Fruit fly (Drosophila melanogaster) whole organism, prepupa: ENCODE data around the gene CG33270.
A peak's percentile ranks its signal among the peaks of the same experiment; 100 is the strongest.

Source experiments
- Blimp-1 ChIP-seq: fragments of 200-800 bp; sonication (Bioruptor generic); optimal IDR thresholded peaks from 3 replicates; lab custom pipeline; 2017; ENCODE audit warnings: missing biosample characterization, missing genetic modification characterization, mild to moderate bottlenecking, moderate library complexity, missing genetic modification reagents
- CG10631 ChIP-seq: fragments of 200-800 bp; sonication (Bioruptor generic); optimal IDR thresholded peaks from 2 replicates; lab custom pipeline; 2016; ENCODE audit warnings: missing biosample characterization, missing genetic modification characterization
- CG10669 ChIP-seq: fragments of 200-800 bp; sonication (Bioruptor generic); optimal IDR thresholded peaks from 3 replicates; lab custom pipeline; 2018; ENCODE audit warnings: missing biosample characterization, mild to moderate bottlenecking, missing genetic modification characterization, moderate library complexity
- CG11294 ChIP-seq: fragments of 200-800 bp; sonication (Bioruptor generic); IDR thresholded peaks from 2 replicates; pipeline ENCODE4 v1.3.6; 2022; ENCODE audit warnings: missing biosample characterization, missing genetic modification characterization
- CG11762 ChIP-seq: fragments of 200-800 bp; sonication (Bioruptor generic); optimal IDR thresholded peaks from 3 replicates; lab custom pipeline; 2016; ENCODE audit warnings: missing biosample characterization, missing genetic modification characterization; ENCODE audit not compliant: insufficient read depth
- CG15336 ChIP-seq: fragments of 200-800 bp; sonication (Bioruptor generic); IDR thresholded peaks from 2 replicates; pipeline ENCODE4 v1.3.6; 2022; ENCODE audit warnings: missing biosample characterization, missing genetic modification characterization
- CG3032 ChIP-seq: fragments of 200-800 bp; optimal IDR thresholded peaks from 2 replicates; lab custom pipeline; 2019; ENCODE audit warnings: missing biosample characterization, mild to moderate bottlenecking, missing genetic modification characterization, moderate library complexity
- CG31627 ChIP-seq: fragments of 200-800 bp; sonication (Bioruptor generic); optimal IDR thresholded peaks from 3 replicates; lab custom pipeline; 2016; ENCODE audit warnings: missing biosample characterization, missing genetic modification characterization
- CG32006 ChIP-seq: fragments of 200-800 bp; sonication (Bioruptor generic); optimal IDR thresholded peaks from 3 replicates; lab custom pipeline; 2017; ENCODE audit warnings: missing biosample characterization, mild to moderate bottlenecking, missing genetic modification characterization
- CG34406 ChIP-seq: fragments of 200-800 bp; sonication (Bioruptor generic); optimal IDR thresholded peaks from 3 replicates; lab custom pipeline; 2016; ENCODE audit warnings: missing biosample characterization, missing genetic modification characterization
- CG3919 ChIP-seq: fragments of 200-800 bp; sonication (Bioruptor generic); optimal IDR thresholded peaks from 3 replicates; lab custom pipeline; 2016; ENCODE audit warnings: missing biosample characterization, missing genetic modification characterization
- CG4318 ChIP-seq: fragments of 200-800 bp; sonication (Bioruptor generic); optimal IDR thresholded peaks from 3 replicates; lab custom pipeline; 2017; ENCODE audit warnings: missing biosample characterization, mild to moderate bottlenecking, missing genetic modification characterization
- CG6163 ChIP-seq: fragments of 200-800 bp; sonication (Bioruptor generic); IDR thresholded peaks from 3 replicates; pipeline ENCODE4 v1.3.6; 2022; ENCODE audit warnings: missing biosample characterization, missing genetic modification characterization
- CG6792 ChIP-seq: fragments of 200-800 bp; sonication (Bioruptor generic); optimal IDR thresholded peaks from 3 replicates; lab custom pipeline; 2016; ENCODE audit warnings: missing biosample characterization, missing genetic modification characterization
- CG7368 ChIP-seq: fragments of 200-800 bp; sonication (Bioruptor generic); optimal IDR thresholded peaks from 3 replicates; lab custom pipeline; 2016; ENCODE audit warnings: missing biosample characterization, missing genetic modification characterization
- CG8119 ChIP-seq: fragments of 200-800 bp; sonication (Bioruptor generic); IDR thresholded peaks from 3 replicates; pipeline ENCODE4 v1.3.6; 2022; ENCODE audit warnings: missing biosample characterization, missing genetic modification characterization
- CG8319 ChIP-seq: fragments of 200-800 bp; sonication (Bioruptor generic); optimal IDR thresholded peaks from 3 replicates; lab custom pipeline; 2016; ENCODE audit warnings: missing biosample characterization, missing genetic modification characterization
- CG8632 ChIP-seq: fragments of 200-800 bp; sonication (Bioruptor generic); optimal IDR thresholded peaks from 3 replicates; lab custom pipeline; 2016; ENCODE audit warnings: missing biosample characterization, missing genetic modification characterization
- CG9139 ChIP-seq: fragments of 200-800 bp; sonication (Bioruptor generic); optimal IDR thresholded peaks from 3 replicates; lab custom pipeline; 2017; ENCODE audit warnings: missing biosample characterization, mild to moderate bottlenecking, missing genetic modification characterization
- Eip75B ChIP-seq: fragments of 200-800 bp; sonication (Bioruptor generic); optimal IDR thresholded peaks from 3 replicates; lab custom pipeline; 2016; ENCODE audit warnings: missing biosample characterization, missing genetic modification characterization
- Eip78C ChIP-seq: fragments of 200-800 bp; sonication (Bioruptor generic); peaks from one replicate; lab custom pipeline; 2016; ENCODE audit warnings: missing biosample characterization, missing genetic modification characterization
- Eip93F ChIP-seq: fragments of 200-800 bp; sonication (Bioruptor generic); optimal IDR thresholded peaks from 2 replicates; lab custom pipeline; 2016; ENCODE audit warnings: missing biosample characterization, mild to moderate bottlenecking, missing genetic modification characterization
- Ets21C ChIP-seq: fragments of 200-800 bp; sonication (Bioruptor generic); optimal IDR thresholded peaks from 3 replicates; lab custom pipeline; 2016; ENCODE audit warnings: missing biosample characterization, missing genetic modification characterization
- Ets96B ChIP-seq: fragments of 200-800 bp; optimal IDR thresholded peaks from 2 replicates; lab custom pipeline; 2019; ENCODE audit warnings: missing biosample characterization, mild to moderate bottlenecking, missing genetic modification characterization, moderate library complexity
- Gug ChIP-seq: fragments of 200-800 bp; sonication (Bioruptor generic); IDR thresholded peaks from 2 replicates; pipeline ENCODE4 v1.3.6; 2022; ENCODE audit warnings: missing biosample characterization, missing genetic modification characterization
- Hr4 ChIP-seq: fragments of 200-800 bp; sonication (Bioruptor generic); optimal IDR thresholded peaks from 3 replicates; lab custom pipeline; 2016; ENCODE audit warnings: missing biosample characterization, missing genetic modification characterization
- Lpt ChIP-seq: fragments of 200-800 bp; sonication (Bioruptor generic); optimal IDR thresholded peaks from 3 replicates; lab custom pipeline; 2016; ENCODE audit warnings: missing biosample characterization, missing genetic modification characterization
- Met ChIP-seq: fragments of 200-800 bp; sonication (Bioruptor generic); optimal IDR thresholded peaks from 3 replicates; lab custom pipeline; 2016; ENCODE audit warnings: missing biosample characterization, missing genetic modification characterization
- OdsH ChIP-seq: fragments of 200-800 bp; sonication (Bioruptor generic); optimal IDR thresholded peaks from 3 replicates; lab custom pipeline; 2016; ENCODE audit warnings: missing biosample characterization, missing genetic modification characterization
- Smox ChIP-seq: fragments of 200-800 bp; sonication (Bioruptor generic); optimal IDR thresholded peaks from 3 replicates; lab custom pipeline; 2016; ENCODE audit warnings: missing biosample characterization, missing genetic modification characterization
- Sox102F ChIP-seq: fragments of 200-800 bp; sonication (Bioruptor generic); optimal IDR thresholded peaks from 2 replicates; lab custom pipeline; 2016; ENCODE audit warnings: missing biosample characterization, mild to moderate bottlenecking, missing genetic modification characterization
- Sox14 ChIP-seq: fragments of 200-800 bp; sonication (Bioruptor generic); optimal IDR thresholded peaks from 3 replicates; lab custom pipeline; 2016; ENCODE audit warnings: missing biosample characterization, missing genetic modification characterization
- Sox15 ChIP-seq: fragments of 200-800 bp; sonication (Bioruptor generic); optimal IDR thresholded peaks from 3 replicates; lab custom pipeline; 2016; ENCODE audit warnings: missing biosample characterization, missing genetic modification characterization
- acj6 ChIP-seq: fragments of 200-800 bp; sonication (Bioruptor generic); optimal IDR thresholded peaks from 3 replicates; lab custom pipeline; 2016; ENCODE audit warnings: missing biosample characterization, missing genetic modification characterization
- dac ChIP-seq: fragments of 200-800 bp; sonication (Bioruptor generic); optimal IDR thresholded peaks from 2 replicates; lab custom pipeline; 2017; ENCODE audit warnings: missing biosample characterization, mild to moderate bottlenecking, missing genetic modification characterization
- dsx ChIP-seq: fragments of 200-800 bp; optimal IDR thresholded peaks from 3 replicates; lab custom pipeline; 2019; ENCODE audit warnings: missing biosample characterization, mild to moderate bottlenecking, missing genetic modification characterization, moderate library complexity; ENCODE audit not compliant: poor library complexity, severe bottlenecking
- eg ChIP-seq: fragments of 200-800 bp; sonication (Bioruptor generic); IDR thresholded peaks from 3 replicates; pipeline ENCODE4 v1.3.6; 2022; ENCODE audit warnings: missing biosample characterization, missing genetic modification characterization
- esn ChIP-seq: fragments of 200-800 bp; sonication (Bioruptor generic); optimal IDR thresholded peaks from 2 replicates; lab custom pipeline; 2016; ENCODE audit warnings: missing biosample characterization, mild to moderate bottlenecking, missing genetic modification characterization, moderate library complexity
- fd59A ChIP-seq: fragments of 200-800 bp; sonication (Bioruptor generic); optimal IDR thresholded peaks from 2 replicates; lab custom pipeline; 2017; ENCODE audit warnings: missing biosample characterization, mild to moderate bottlenecking, missing genetic modification characterization, missing genetic modification reagents
- fkh ChIP-seq: fragments of 200-800 bp; sonication (Bioruptor generic); optimal IDR thresholded peaks from 3 replicates; lab custom pipeline; 2017; ENCODE audit warnings: missing biosample characterization, mild to moderate bottlenecking, missing genetic modification characterization, moderate library complexity
- lz ChIP-seq: fragments of 200-800 bp; sonication (Bioruptor generic); optimal IDR thresholded peaks from 3 replicates; lab custom pipeline; 2016; ENCODE audit warnings: missing biosample characterization, missing genetic modification characterization
- net ChIP-seq: fragments of 200-800 bp; sonication (Bioruptor generic); optimal IDR thresholded peaks from 3 replicates; lab custom pipeline; 2016; ENCODE audit warnings: missing biosample characterization, missing genetic modification characterization
- pdm3 ChIP-seq: fragments of 200-800 bp; sonication (Bioruptor generic); optimal IDR thresholded peaks from 3 replicates; lab custom pipeline; 2016; ENCODE audit warnings: missing biosample characterization, missing genetic modification characterization
- spab ChIP-seq: fragments of 200-800 bp; sonication (Bioruptor generic); optimal IDR thresholded peaks from 2 replicates; lab custom pipeline; 2017; ENCODE audit warnings: missing biosample characterization, mild to moderate bottlenecking, missing genetic modification characterization, missing genetic modification reagents
- ss ChIP-seq, 2 experiments: fragments of 200-800 bp; sonication (Bioruptor generic); optimal IDR thresholded peaks; 2 replicates in 1 of 2; 3 replicates in 1 of 2; lab custom pipeline; 2017 to 2018; ENCODE audit warnings: mild to moderate bottlenecking in 2 of 2, missing biosample characterization in 2 of 2, missing genetic modification characterization in 2 of 2, moderate library complexity in 1 of 2
- svp ChIP-seq: fragments of 200-800 bp; sonication (Bioruptor generic); peaks from one replicate; lab custom pipeline; 2016; ENCODE audit warnings: missing biosample characterization, missing genetic modification characterization

CG33270 gene

dm6 chr3L:11599255-11599654, 20.8 kb upstream of the CG33270 start (continued):
- no peak for TF ChIP-seq CG10669
- TF ChIP-seq Met, result no peak
- TF ChIP-seq CG9139 (GFP tag; lab: Kevin White, UChicago), result no peak
- TF ChIP-seq fd59A (GFP tag; lab: Kevin White, UChicago), result no peak
- TF ChIP-seq fkh (GFP tag; lab: Kevin White, UChicago), result no peak
- TF ChIP-seq acj6, result peak; percentile 40
- no peak for TF ChIP-seq CG31627 (GFP tag; lab: Kevin White, UChicago)
- TF ChIP-seq CG34406, result peak; percentile 45
- TF ChIP-seq CG8119 (GFP tag; lab: Robert Waterston, UW), result peak; percentile 61
- TF ChIP-seq esn (GFP tag; lab: Kevin White, UChicago), result peak; percentile 6
- no peak for TF ChIP-seq Blimp-1 (GFP tag; lab: Kevin White, UChicago)
- TF ChIP-seq Gug (GFP tag; lab: Robert Waterston, UW), result no peak
- TF ChIP-seq CG3032, result peak; percentile 59
- TF ChIP-seq CG8632 (GFP tag; lab: Kevin White, UChicago), result peak; percentile 11

DNA sequence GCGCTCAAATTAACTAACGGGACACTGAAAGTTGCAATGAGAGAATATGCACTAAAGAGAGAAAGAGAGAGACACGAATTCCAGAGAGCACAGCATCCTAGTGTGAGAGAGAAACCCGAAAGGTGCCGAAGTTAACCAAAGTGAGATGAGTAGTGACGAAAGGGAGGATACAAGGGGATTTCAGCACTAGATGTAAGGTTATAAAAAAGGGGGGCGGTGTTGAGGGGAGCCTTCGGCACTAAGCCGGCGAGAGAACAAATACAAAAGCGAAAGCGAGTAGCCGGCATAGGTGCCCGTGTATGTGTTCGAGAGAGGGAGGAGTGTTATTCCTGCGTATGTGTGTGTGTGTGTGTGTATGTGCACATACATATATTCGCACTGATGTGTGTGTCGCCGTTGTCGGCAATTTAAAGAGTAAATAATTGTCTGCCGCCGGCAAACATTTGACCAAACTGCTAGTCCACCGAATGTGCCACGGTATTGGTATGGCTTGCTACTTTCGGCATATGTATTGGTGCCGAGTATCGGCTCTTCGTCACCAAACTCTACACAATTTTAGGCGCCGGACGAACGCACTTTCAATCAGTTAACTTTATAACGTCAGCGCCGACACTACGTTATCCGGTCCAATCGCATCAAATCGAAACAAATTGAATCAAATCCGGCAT, 18.3 kb upstream of the CG33270 start, which contains the start of gene CG7368:
TSS of gene CG7368 (plus strand) at position 618 of the 668 bp plus-strand sequence.
- no peak for TF ChIP-seq net (GFP tag; lab: Kevin White, UChicago)
- no peak for TF ChIP-seq acj6
- TF ChIP-seq CG7368 (GFP tag; lab: Kevin White, UChicago), result peak; percentile 44
- TF ChIP-seq svp, result no peak
- no peak for TF ChIP-seq Lpt (GFP tag; lab: Kevin White, UChicago)
- peak; percentile 34 for TF ChIP-seq Eip78C (GFP tag; lab: Kevin White, UChicago)
- no peak for TF ChIP-seq CG4318 (GFP tag; lab: Kevin White, UChicago)
- no peak for TF ChIP-seq Ets96B (tag; lab: Kevin White, UChicago)
- TF ChIP-seq Sox15 (GFP tag; lab: Kevin White, UChicago), result no peak
- no peak for TF ChIP-seq Hr4

- TF ChIP-seq CG8632 (GFP tag; lab: Kevin White, UChicago) (peak; percentile 23), CG6792 (GFP tag; lab: Kevin White, UChicago) (no peak), Ets21C (GFP tag; lab: Kevin White, UChicago) (no peak), CG31627 (GFP tag; lab: Kevin White, UChicago) (no peak), Sox14 (no peak), Sox102F (GFP tag; lab: Kevin White, UChicago) (no peak), dac (GFP tag; lab: Kevin White, UChicago) (no peak), Gug (GFP tag; lab: Robert Waterston, UW) (peak; percentile 33; the same call in 1 of the 2 replicates), Eip93F (GFP tag; lab: Kevin White, UChicago) (no peak), CG7368 (GFP tag; lab: Kevin White, UChicago) (no peak), CG11294 (no peak), pdm3 (GFP tag; lab: Kevin White, UChicago) (peak; percentile 26), CG9139 (GFP tag; lab: Kevin White, UChicago) (no peak), spab (GFP tag; lab: Kevin White, UChicago) (no peak), Blimp-1 (GFP tag; lab: Kevin White, UChicago) (no peak), Eip75B (no peak), CG6163 (GFP tag; lab: Robert Waterston, UW) (peak; percentile 61; the same call in 2 of the 3 replicates), dsx (GFP tag; lab: Kevin White, UChicago) (peak; percentile 44), Ets96B (tag; lab: Kevin White, UChicago) (peak; percentile 60), CG3919 (GFP tag; lab: Kevin White, UChicago) (peak; percentile 33), svp (no peak), CG10631 (peak; percentile 10), CG8319 (GFP tag; lab: Kevin White, UChicago) (no peak), eg (GFP tag; lab: Robert Waterston, UW) (0 out of 3 replicates have a peak, but pooled peaks have one; percentile 54), lz (no peak), CG15336 (GFP tag; lab: Robert Waterston, UW) (peak; percentile 75), Smox (GFP tag; lab: Kevin White, UChicago) (no peak), CG32006 (peak; percentile 56), net (GFP tag; lab: Kevin White, UChicago) (peak; percentile 9), CG11762 (GFP tag; lab: Kevin White, UChicago) (no peak), CG4318 (GFP tag; lab: Kevin White, UChicago) (peak; percentile 2), OdsH (GFP tag; lab: Kevin White, UChicago) (peak; percentile 28), ss (GFP tag; optimal IDR thresholded peaks at IDR 0.05; lab: Kevin White, UChicago) (peak in 1 of 2 experiments; percentile 45)
These were observed 15.4 kb upstream of the CG33270 start for dm6 chr3L:11593778-11594177.
